Fruit fly (Drosophila melanogaster) Kc167 (cell line): ENCODE data around the gene Imp.

Source experiments
- Myc ChIP-seq: fragments of >200 bp; optimal IDR thresholded peaks from 2 replicates; lab custom pipeline; 2017; ENCODE audit warnings: missing external identifiers
- Sin3A ChIP-seq: fragments of >200 bp; optimal IDR thresholded peaks from 2 replicates; lab custom pipeline; 2018; ENCODE audit warnings: missing external identifiers
- h ChIP-seq: fragments of >200 bp; optimal IDR thresholded peaks from 3 replicates; lab custom pipeline; 2018; ENCODE audit warnings: missing external identifiers
- insv ChIP-seq: fragments of >200 bp; optimal IDR thresholded peaks from 3 replicates; lab custom pipeline; 2018; ENCODE audit warnings: missing external identifiers
- psq ChIP-seq: fragments of >200 bp; optimal IDR thresholded peaks from 2 replicates; lab custom pipeline; 2017; ENCODE audit warnings: missing external identifiers
- ttk ChIP-seq: sonication (Bioruptor generic); optimal IDR thresholded peaks from 2 replicates; lab custom pipeline; 2017; ENCODE audit warnings: missing external identifiers

Gene Imp

DNA sequence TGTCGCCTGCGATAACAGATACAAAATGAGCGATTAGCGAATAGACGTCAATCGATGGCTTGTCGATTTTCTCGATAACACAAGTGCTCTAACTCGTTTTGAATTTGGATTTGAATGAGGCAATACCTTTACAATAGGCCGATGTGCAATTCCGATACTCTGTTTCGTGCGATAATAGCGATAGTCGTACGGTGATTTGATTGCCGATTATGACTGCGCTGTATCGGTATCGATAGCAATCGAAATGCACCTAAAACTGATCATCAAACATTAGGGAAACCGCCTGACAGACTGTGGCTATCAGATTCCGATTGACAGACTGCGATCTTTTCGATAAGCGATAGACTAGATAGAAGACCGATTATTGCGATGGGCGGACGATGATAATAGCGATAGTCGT lies 72.3 kb downstream of the Imp start:
- TF ChIP-seq psq = no peak
- TF ChIP-seq Myc (lab: Kevin White, UChicago) = no peak
- no peak for TF ChIP-seq ttk (lab: Kevin White, UChicago)
- TF ChIP-seq h (lab: Kevin White, UChicago) = no peak
- TF ChIP-seq insv (lab: Kevin White, UChicago) = no peak
- no peak for TF ChIP-seq Sin3A (lab: Kevin White, UChicago)

DNA sequence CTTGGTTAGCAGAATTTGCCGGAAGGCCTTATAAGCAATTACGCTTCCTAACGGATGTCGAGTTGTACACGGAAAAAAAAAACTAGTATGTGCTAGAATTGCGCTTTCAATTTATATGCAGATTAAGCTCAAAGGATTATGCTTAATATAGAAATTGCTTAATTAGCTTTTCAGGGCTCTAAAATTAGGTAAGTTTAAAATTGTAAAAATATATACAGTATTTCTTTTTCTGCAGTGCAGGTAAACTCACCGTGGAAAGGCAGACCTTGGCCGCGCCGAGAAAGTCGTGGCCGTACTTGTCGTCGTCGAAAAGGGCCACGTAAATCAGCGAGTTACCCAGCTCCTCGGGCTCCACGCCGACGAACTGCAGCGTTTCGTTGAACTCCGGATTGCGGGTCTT lies 73.4 kb downstream of the Imp start:
- TF ChIP-seq psq = no peak
- no peak for TF ChIP-seq Sin3A (lab: Kevin White, UChicago)
- TF ChIP-seq Myc (lab: Kevin White, UChicago) = no peak
- no peak for TF ChIP-seq ttk (lab: Kevin White, UChicago)
- no peak for TF ChIP-seq insv (lab: Kevin White, UChicago)
- no peak for TF ChIP-seq h (lab: Kevin White, UChicago)

DNA sequence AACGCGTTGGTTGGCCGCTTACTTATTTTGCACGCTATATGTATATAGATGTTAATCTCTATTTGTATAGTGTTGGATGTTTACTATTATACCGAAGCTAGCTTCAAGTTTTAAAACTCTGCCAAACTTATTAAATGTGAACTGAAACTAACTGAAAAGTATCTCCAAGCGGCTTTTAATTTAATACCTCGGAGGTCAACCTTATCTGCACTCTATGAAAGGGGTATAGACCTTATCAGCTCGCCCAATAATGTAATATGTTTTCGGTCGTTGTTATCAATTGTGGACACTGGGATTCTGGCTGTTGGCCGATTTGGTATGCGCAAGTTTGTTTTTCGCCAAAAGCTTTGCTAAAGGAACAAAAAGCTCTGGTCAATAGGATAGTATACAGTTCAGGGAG lies 75.4 kb downstream of the Imp start:
- no peak for TF ChIP-seq ttk (lab: Kevin White, UChicago)
- TF ChIP-seq insv (lab: Kevin White, UChicago) = no peak
- no peak for TF ChIP-seq h (lab: Kevin White, UChicago)
- no peak for TF ChIP-seq Myc (lab: Kevin White, UChicago)
- TF ChIP-seq Sin3A (lab: Kevin White, UChicago) = no peak
- no peak for TF ChIP-seq psq

DNA sequence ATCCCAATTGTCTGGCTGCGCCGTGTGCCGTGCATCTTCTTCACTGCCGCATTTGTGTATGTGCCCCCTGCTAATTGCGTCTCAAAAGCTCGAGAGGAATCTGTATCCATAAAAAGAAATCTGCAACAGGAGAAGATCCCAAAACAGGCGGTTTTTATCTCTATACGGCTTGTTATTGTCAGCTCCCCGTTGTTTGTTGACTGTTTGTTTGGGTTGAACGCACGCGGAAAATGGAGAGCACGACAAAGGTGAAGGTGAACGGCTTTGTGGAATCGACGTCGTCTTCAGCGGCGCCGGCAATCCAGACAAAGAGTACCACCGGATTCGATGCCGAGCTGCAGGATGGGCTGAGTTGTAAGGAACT lies 78.5 kb downstream of the Imp start:
- TF ChIP-seq Sin3A (lab: Kevin White, UChicago) (no peak), Myc (lab: Kevin White, UChicago) (no peak), h (lab: Kevin White, UChicago) (no peak), insv (lab: Kevin White, UChicago) (no peak), ttk (lab: Kevin White, UChicago) (no peak)

DNA sequence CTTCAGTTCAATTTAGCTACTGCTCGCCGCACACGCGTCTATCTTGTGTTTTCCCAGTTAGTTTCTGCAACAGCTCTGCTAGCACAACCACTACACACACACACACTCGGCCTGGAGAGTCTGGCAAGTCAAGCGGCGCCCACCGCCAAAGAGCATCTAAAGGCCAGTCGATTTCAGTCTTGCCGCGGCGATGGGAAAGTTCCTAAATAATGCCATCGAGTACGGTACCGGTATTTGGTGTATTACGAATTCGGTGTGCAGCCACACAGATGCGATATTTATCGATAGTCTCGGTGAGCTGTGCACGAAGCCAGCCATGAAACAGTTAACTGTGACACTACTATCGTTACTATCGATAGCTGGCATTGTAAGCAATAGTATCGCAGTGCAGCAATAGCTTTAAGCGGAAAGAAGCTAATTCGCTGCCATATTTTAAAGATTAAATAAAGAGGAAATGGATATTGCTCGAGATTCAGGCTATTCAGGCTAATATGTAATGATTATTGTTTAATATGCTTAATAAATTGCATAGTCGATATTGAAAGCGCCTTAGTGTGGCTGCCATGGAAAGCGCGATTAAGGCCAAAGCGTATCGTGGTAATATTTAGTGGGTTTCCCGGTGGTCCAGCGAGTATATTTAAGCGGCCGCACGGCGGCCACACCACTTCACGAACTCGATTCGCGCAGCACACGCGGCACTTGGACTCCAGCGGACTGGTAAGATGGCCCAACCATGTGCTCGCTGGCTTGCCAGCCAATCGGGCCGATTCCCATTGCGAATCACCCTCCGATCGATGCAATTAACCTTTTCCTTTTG lies 79.1 kb downstream of the Imp start, which contains the start of gene stx:
Gene stx, minus strand, starts transcription at position 171 of the 817 bp plus-strand sequence.
- TF ChIP-seq psq = no peak
- peak; percentile 3 for TF ChIP-seq insv (lab: Kevin White, UChicago)
- TF ChIP-seq Sin3A (lab: Kevin White, UChicago) = peak; percentile 100
- no peak for TF ChIP-seq ttk (lab: Kevin White, UChicago)
- TF ChIP-seq h (lab: Kevin White, UChicago) = no peak
- TF ChIP-seq Myc (lab: Kevin White, UChicago) = no peak

DNA sequence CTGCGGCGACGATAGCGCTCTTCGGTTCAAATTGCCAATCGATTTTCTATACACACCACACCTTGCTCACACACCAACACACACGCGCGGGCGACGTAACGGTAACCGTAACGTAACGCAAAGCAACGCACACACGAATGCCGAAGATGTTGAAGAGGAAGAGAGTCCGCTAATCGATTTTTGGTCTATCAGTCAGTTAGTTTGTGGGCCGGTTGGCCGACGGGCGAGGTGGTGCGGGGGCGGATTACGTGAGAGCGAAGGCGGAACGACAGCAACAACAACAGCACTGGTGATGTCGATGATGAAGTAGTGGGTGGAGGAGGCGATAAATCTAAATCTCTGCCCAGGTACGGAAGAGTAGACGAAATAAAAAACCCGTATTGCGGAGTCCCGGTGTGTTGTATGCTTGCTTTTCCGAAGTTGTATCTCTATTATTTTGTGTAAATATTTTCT lies 79.7 kb downstream of the Imp start, which contains the start of gene ras:
Gene ras, plus strand, starts transcription at position 188 of the 453 bp plus-strand sequence.
- TF ChIP-seq insv (lab: Kevin White, UChicago) = no peak
- TF ChIP-seq Myc (lab: Kevin White, UChicago) = no peak
- TF ChIP-seq Sin3A (lab: Kevin White, UChicago) = no peak
- TF ChIP-seq h (lab: Kevin White, UChicago) = no peak
- TF ChIP-seq ttk (lab: Kevin White, UChicago) = no peak

DNA sequence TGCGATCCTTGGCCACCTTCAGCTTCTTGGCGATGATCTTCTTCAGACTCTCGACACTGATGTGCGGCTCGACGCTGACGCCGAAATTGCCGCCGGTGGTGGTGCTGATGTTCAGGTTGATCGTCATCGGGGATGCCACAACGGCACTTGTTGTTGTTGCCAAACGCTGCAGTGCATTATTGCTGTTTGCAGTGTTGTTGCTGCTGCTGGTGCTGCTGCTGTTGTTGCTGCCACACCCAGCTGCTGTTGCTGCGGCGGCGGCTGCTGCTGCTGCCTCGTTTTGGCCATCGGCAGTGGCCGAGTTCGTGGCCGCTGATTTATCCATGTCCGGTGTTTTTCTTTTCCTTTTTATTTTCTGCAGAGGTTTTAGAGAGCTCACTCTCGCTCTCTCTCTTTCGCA lies 80.3 kb downstream of the Imp start:
- TF ChIP-seq Myc (lab: Kevin White, UChicago) (no peak), psq (no peak), h (lab: Kevin White, UChicago) (no peak), insv (lab: Kevin White, UChicago) (no peak), ttk (lab: Kevin White, UChicago) (no peak), Sin3A (lab: Kevin White, UChicago) (no peak)

DNA sequence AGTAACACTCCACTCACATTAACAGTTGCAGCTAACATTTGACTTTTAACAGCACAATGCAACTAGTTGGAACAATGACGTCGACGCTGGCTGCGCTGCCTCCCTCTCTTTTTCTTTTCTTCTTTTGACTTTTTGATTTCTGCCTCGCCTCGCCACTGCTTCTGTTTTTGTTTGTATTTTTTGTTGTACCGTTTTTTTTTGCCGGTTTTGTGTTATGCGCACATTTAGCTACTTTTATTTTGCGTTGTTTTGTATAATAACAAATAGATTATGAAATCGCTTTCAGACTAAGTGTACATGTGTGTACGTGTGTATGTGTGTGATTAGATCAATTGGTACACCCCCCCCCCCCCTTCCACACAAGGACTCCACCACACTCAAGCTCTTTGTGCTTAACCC lies 81.5 kb downstream of the Imp start:
- no peak for TF ChIP-seq insv (lab: Kevin White, UChicago)
- TF ChIP-seq psq = no peak
- TF ChIP-seq h (lab: Kevin White, UChicago) = no peak
- TF ChIP-seq Sin3A (lab: Kevin White, UChicago) = no peak
- TF ChIP-seq ttk (lab: Kevin White, UChicago) = no peak
- TF ChIP-seq Myc (lab: Kevin White, UChicago) = no peak

DNA sequence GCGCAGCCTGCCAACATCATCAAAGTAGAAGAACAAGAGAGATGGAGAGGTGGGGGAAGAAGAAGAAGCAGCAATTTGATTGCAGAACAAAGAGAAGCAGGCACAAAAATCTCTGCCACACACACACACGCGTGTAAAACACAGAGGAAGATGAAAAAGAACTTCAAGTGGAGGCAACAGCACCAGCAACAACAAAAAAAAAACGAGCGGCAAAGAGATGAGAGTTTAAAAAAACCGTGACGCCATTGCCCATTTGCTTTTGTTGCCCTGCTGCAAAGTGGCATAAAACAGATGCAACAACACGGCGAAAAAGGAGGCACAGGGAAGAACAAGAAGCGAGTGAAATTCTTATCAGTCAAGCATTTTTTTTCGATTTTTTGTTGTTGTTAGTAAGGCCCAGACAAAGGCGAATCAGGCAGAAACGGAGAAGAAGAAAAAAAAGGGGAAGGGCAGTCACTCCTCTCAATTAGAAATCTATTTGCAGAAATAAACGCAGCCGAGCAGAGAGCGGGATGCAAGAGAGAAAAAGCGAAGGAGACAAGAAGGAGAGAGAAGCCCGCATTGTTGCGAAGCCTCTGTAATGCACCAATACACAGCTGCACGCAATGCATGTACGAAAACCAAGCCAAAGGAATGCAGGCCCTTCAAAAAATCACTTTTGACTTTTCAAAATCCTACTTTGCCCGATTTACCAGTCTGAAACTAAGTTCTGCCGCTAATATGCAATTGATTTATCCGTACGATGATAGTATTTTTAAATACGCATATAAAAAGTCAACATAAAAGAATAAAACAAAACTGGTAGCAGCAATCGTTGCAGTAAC lies 82.1 kb downstream of the Imp start:
- TF ChIP-seq psq = peak; percentile 9
- TF ChIP-seq insv (lab: Kevin White, UChicago) = no peak

DNA sequence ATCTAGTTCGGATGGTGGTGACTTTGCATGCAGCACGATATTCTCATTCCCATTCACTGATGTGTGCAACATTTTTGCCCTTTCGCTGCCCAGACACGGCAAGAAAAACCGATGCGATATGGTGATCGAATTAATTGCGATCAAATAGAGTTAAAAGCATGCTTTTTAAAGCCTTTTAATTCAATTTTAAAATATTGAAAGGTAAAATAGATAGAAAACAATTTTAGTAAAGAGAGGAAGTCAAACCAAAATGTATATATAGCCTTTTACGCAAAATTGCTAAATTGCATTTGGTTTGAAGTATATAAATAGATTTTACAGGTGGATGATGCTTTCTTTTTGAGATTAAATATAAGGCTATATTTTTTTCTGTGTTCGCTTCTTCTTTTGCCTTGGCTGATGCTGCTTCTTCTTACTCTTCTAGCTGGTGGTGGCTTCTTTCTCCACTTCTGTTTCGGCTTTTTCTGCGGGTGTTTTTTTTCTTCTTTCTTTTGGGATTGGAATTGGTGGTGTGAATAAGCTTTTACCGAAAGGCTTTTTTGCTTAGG lies 83.0 kb downstream of the Imp start:
- TF ChIP-seq Myc (lab: Kevin White, UChicago) = no peak
- TF ChIP-seq Sin3A (lab: Kevin White, UChicago) = no peak
- no peak for TF ChIP-seq insv (lab: Kevin White, UChicago)
- no peak for TF ChIP-seq ttk (lab: Kevin White, UChicago)
- TF ChIP-seq psq = no peak
- no peak for TF ChIP-seq h (lab: Kevin White, UChicago)
